Fruit fly (Drosophila melanogaster) whole organism, embryonic: Measurements from ENCODE around the gene Vti1b.

Source experiments
- Abd-B ChIP-seq: fragments of 200-800 bp; sonication (Bioruptor generic); optimal IDR thresholded peaks from 2 replicates; lab custom pipeline; 2018; ENCODE audit warnings: missing biosample characterization, mild to moderate bottlenecking, missing genetic modification characterization, moderate library complexity
- C15 ChIP-seq: fragments of 200-800 bp; sonication (Bioruptor generic); IDR thresholded peaks from 3 replicates; pipeline ENCODE4 v1.3.6; 2022; ENCODE audit warnings: missing biosample characterization, missing genetic modification characterization
- CG10267 ChIP-seq: fragments of 200-800 bp; sonication (Bioruptor generic); optimal IDR thresholded peaks from 2 replicates; lab custom pipeline; 2018; ENCODE audit warnings: missing biosample characterization, mild to moderate bottlenecking, missing genetic modification characterization, moderate library complexity
- CG10979 ChIP-seq: fragments of 200-800 bp; sonication (Bioruptor generic); optimal IDR thresholded peaks from 2 replicates; lab custom pipeline; 2018; ENCODE audit warnings: missing biosample characterization, mild to moderate bottlenecking, missing genetic modification characterization, moderate library complexity
- CG11696 ChIP-seq: fragments of 200-800 bp; sonication (Bioruptor generic); IDR thresholded peaks from 2 replicates; pipeline ENCODE4 v1.3.6; 2022; ENCODE audit warnings: missing biosample characterization, missing genetic modification characterization
- CG12219 ChIP-seq: fragments of 200-800 bp; sonication (Bioruptor generic); optimal IDR thresholded peaks from 3 replicates; lab custom pipeline; 2018; ENCODE audit warnings: missing biosample characterization, mild to moderate bottlenecking, missing genetic modification characterization
- CG13123 ChIP-seq: fragments of 200-800 bp; sonication (Bioruptor generic); optimal IDR thresholded peaks from 2 replicates; lab custom pipeline; 2016; ENCODE audit warnings: missing biosample characterization, missing genetic modification characterization
- CG15011 ChIP-seq: fragments of 200-800 bp; sonication (Bioruptor generic); optimal IDR thresholded peaks from 3 replicates; lab custom pipeline; 2018; ENCODE audit warnings: missing biosample characterization, mild to moderate bottlenecking, missing genetic modification characterization
- CG16815 ChIP-seq: fragments of 200-800 bp; sonication (Bioruptor generic); optimal IDR thresholded peaks from 3 replicates; lab custom pipeline; 2017; ENCODE audit warnings: missing biosample characterization, mild to moderate bottlenecking, missing genetic modification characterization
- CG17385 ChIP-seq: fragments of 200-800 bp; sonication (Bioruptor generic); optimal IDR thresholded peaks from 3 replicates; lab custom pipeline; 2018; ENCODE audit warnings: missing biosample characterization, mild to moderate bottlenecking, missing genetic modification characterization
- CG2129 ChIP-seq: fragments of 200-800 bp; sonication (Bioruptor generic); IDR thresholded peaks from 2 replicates; pipeline ENCODE4 v1.3.6; 2022; ENCODE audit warnings: missing biosample characterization, missing genetic modification characterization; ENCODE audit not compliant: partially characterized antibody
- CG2678 ChIP-seq: fragments of 200-800 bp; sonication (Bioruptor generic); optimal IDR thresholded peaks from 3 replicates; lab custom pipeline; 2019; ENCODE audit warnings: missing biosample characterization, mild to moderate bottlenecking, missing genetic modification characterization, moderate library complexity
- CG2712 ChIP-seq: fragments of 200-800 bp; optimal IDR thresholded peaks from 3 replicates; lab custom pipeline; 2019; ENCODE audit warnings: missing biosample characterization, mild to moderate bottlenecking, missing genetic modification characterization, moderate library complexity
- CG4328 ChIP-seq: fragments of 200-800 bp; sonication (Bioruptor generic); optimal IDR thresholded peaks from 3 replicates; lab custom pipeline; 2017; ENCODE audit warnings: missing biosample characterization, missing genetic modification reagents, missing genetic modification characterization
- CG5953 ChIP-seq: fragments of 200-800 bp; sonication (Bioruptor generic); IDR thresholded peaks from 2 replicates; pipeline ENCODE4 v1.3.6; 2022; ENCODE audit warnings: missing biosample characterization, missing genetic modification characterization
- CG6254 ChIP-seq: fragments of 200-800 bp; sonication (Bioruptor generic); optimal IDR thresholded peaks from 3 replicates; lab custom pipeline; 2017; ENCODE audit warnings: mild to moderate bottlenecking, missing biosample characterization, missing genetic modification reagents, missing genetic modification characterization
- CG6272 ChIP-seq: fragments of 200-800 bp; sonication (Bioruptor generic); IDR thresholded peaks from 2 replicates; pipeline ENCODE4 v1.3.6; 2022; ENCODE audit warnings: missing biosample characterization, missing genetic modification characterization
- CG7987 ChIP-seq: fragments of 200-800 bp; sonication (Bioruptor generic); optimal IDR thresholded peaks from 2 replicates; lab custom pipeline; 2018; ENCODE audit warnings: missing biosample characterization, mild to moderate bottlenecking, missing genetic modification characterization, moderate library complexity
- CG8765 ChIP-seq: fragments of 200-800 bp; sonication (Bioruptor generic); IDR thresholded peaks from 2 replicates; pipeline ENCODE4 v1.3.6; 2022; ENCODE audit warnings: missing biosample characterization, missing genetic modification characterization
- CG9215 ChIP-seq: fragments of 200-800 bp; sonication (Bioruptor generic); IDR thresholded peaks from 2 replicates; pipeline ENCODE4 v1.3.6; 2022; ENCODE audit warnings: missing biosample characterization, missing genetic modification characterization
- CG9817 ChIP-seq: fragments of 200-800 bp; sonication (Bioruptor generic); optimal IDR thresholded peaks from 2 replicates; lab custom pipeline; 2018; ENCODE audit warnings: missing biosample characterization, mild to moderate bottlenecking, missing genetic modification characterization, moderate library complexity
- Camta ChIP-seq: fragments of 200-800 bp; sonication (Bioruptor generic); optimal IDR thresholded peaks from 2 replicates; lab custom pipeline; 2016; ENCODE audit warnings: missing biosample characterization, missing genetic modification characterization
- H15 ChIP-seq: fragments of 200-800 bp; sonication (Bioruptor generic); IDR thresholded peaks from 3 replicates; pipeline ENCODE4 v1.3.6; 2022; ENCODE audit warnings: missing biosample characterization, missing genetic modification characterization
- H2.0 ChIP-seq: fragments of 200-800 bp; sonication (Bioruptor generic); IDR thresholded peaks from 2 replicates; pipeline ENCODE4 v1.3.6; 2022; ENCODE audit warnings: missing biosample characterization, missing genetic modification characterization
- HmgZ ChIP-seq: fragments of 200-800 bp; sonication (Bioruptor generic); optimal IDR thresholded peaks from 2 replicates; lab custom pipeline; 2018; ENCODE audit warnings: missing biosample characterization, mild to moderate bottlenecking, missing genetic modification characterization
- Mad ChIP-seq: fragments of 200-800 bp; sonication (Bioruptor generic); optimal IDR thresholded peaks from 2 replicates; lab custom pipeline; 2016; ENCODE audit warnings: missing biosample characterization, missing genetic modification characterization
- Meics ChIP-seq: fragments of 200-800 bp; sonication (Bioruptor generic); optimal IDR thresholded peaks from 2 replicates; lab custom pipeline; 2017; ENCODE audit warnings: missing biosample characterization, mild to moderate bottlenecking, missing genetic modification characterization
- NC2β ChIP-seq: fragments of 200-800 bp; sonication (Bioruptor generic); optimal IDR thresholded peaks from 2 replicates; lab custom pipeline; 2016; ENCODE audit warnings: missing biosample characterization, missing genetic modification characterization
- Side ChIP-seq: fragments of 200-800 bp; sonication (Bioruptor generic); optimal IDR thresholded peaks from 2 replicates; lab custom pipeline; 2016; ENCODE audit warnings: missing biosample characterization, missing genetic modification characterization
- Six4 ChIP-seq: fragments of 200-800 bp; sonication (Bioruptor generic); optimal IDR thresholded peaks from 2 replicates; lab custom pipeline; 2016; ENCODE audit warnings: missing biosample characterization, missing genetic modification characterization
- amos ChIP-seq: fragments of 200-800 bp; sonication (Bioruptor generic); IDR thresholded peaks from 2 replicates; pipeline ENCODE4 v1.3.6; 2022; ENCODE audit warnings: missing biosample characterization, missing genetic modification characterization; ENCODE audit not compliant: partially characterized antibody
- ase ChIP-seq: fragments of 200-800 bp; sonication (Bioruptor generic); IDR thresholded peaks from 3 replicates; pipeline ENCODE4 v1.3.6; 2022; ENCODE audit warnings: missing biosample characterization, missing genetic modification characterization
- ash1 ChIP-seq: fragments of 200-800 bp; sonication (Bioruptor generic); optimal IDR thresholded peaks from 2 replicates; lab custom pipeline; 2018; ENCODE audit warnings: missing biosample characterization, mild to moderate bottlenecking, missing genetic modification characterization
- btn ChIP-seq: fragments of 200-800 bp; sonication (Bioruptor generic); optimal IDR thresholded peaks from 2 replicates; lab custom pipeline; 2016; ENCODE audit warnings: missing biosample characterization, missing genetic modification characterization
- caup ChIP-seq: fragments of 200-800 bp; sonication (Bioruptor generic); optimal IDR thresholded peaks from 3 replicates; lab custom pipeline; 2017; ENCODE audit warnings: missing biosample characterization, mild to moderate bottlenecking, missing genetic modification characterization, moderate library complexity; ENCODE audit not compliant: severe bottlenecking
- croc ChIP-seq: fragments of 200-800 bp; sonication (Bioruptor generic); conservative IDR thresholded peaks from 3 replicates; pipeline ENCODE4 v1.3.6; 2022; ENCODE audit warnings: missing biosample characterization, missing genetic modification characterization
- da ChIP-seq: fragments of 200-800 bp; sonication (Bioruptor generic); optimal IDR thresholded peaks from 2 replicates; lab custom pipeline; 2016; ENCODE audit warnings: missing biosample characterization, missing genetic modification characterization
- dati ChIP-seq: fragments of 200-800 bp; sonication (Bioruptor generic); IDR thresholded peaks from 2 replicates; pipeline ENCODE4 v1.3.6; 2022; ENCODE audit warnings: missing biosample characterization, missing genetic modification characterization
- dmrt11E ChIP-seq: fragments of 200-800 bp; sonication (Bioruptor generic); optimal IDR thresholded peaks from 3 replicates; lab custom pipeline; 2018; ENCODE audit warnings: missing biosample characterization, mild to moderate bottlenecking, missing genetic modification characterization, moderate library complexity
- gce ChIP-seq: fragments of 200-800 bp; sonication (Bioruptor generic); IDR thresholded peaks from 3 replicates; pipeline ENCODE4 v1.3.6; 2022; ENCODE audit warnings: missing biosample characterization, missing genetic modification characterization
- insv ChIP-seq, 2 experiments: fragments of 200-800 bp; sonication (Bioruptor generic); optimal IDR thresholded peaks; 3 replicates each; lab custom pipeline; 2016 to 2018; ENCODE audit warnings: missing biosample characterization in 2 of 2, missing genetic modification characterization in 2 of 2
- jigr1 ChIP-seq: fragments of 200-800 bp; sonication (Bioruptor generic); IDR thresholded peaks from 3 replicates; pipeline ENCODE4 v1.3.6; 2022; ENCODE audit warnings: missing biosample characterization, missing genetic modification characterization
- psq ChIP-seq: fragments of 200-800 bp; sonication (Bioruptor generic); optimal IDR thresholded peaks from 2 replicates; lab custom pipeline; 2017; ENCODE audit warnings: missing biosample characterization, missing genetic modification characterization
- rib ChIP-seq: fragments of 200-800 bp; sonication (Bioruptor generic); IDR thresholded peaks from 2 replicates; pipeline ENCODE4 v1.3.6; 2022; ENCODE audit warnings: missing biosample characterization, missing genetic modification characterization
- run ChIP-seq: fragments of 200-800 bp; sonication (Bioruptor generic); optimal IDR thresholded peaks from 3 replicates; lab custom pipeline; 2018; ENCODE audit warnings: missing biosample characterization, mild to moderate bottlenecking, missing genetic modification characterization
- slou ChIP-seq: fragments of 200-800 bp; sonication (Bioruptor generic); optimal IDR thresholded peaks from 3 replicates; lab custom pipeline; 2016; ENCODE audit warnings: missing biosample characterization, missing genetic modification characterization
- sr ChIP-seq: fragments of 200-800 bp; sonication (Bioruptor generic); IDR thresholded peaks from 3 replicates; pipeline ENCODE4 v1.3.6; 2022; ENCODE audit warnings: missing biosample characterization, missing genetic modification characterization
- stwl ChIP-seq: fragments of 200-800 bp; sonication (Bioruptor generic); optimal IDR thresholded peaks from 3 replicates; lab custom pipeline; 2018; ENCODE audit warnings: missing biosample characterization, mild to moderate bottlenecking, missing genetic modification characterization, moderate library complexity
- wor ChIP-seq: fragments of 200-800 bp; sonication (Bioruptor generic); IDR thresholded peaks from 2 replicates; pipeline ENCODE4 v1.3.6; 2022; ENCODE audit warnings: missing biosample characterization, missing genetic modification characterization
- zfh2 ChIP-seq: fragments of 200-800 bp; sonication (Bioruptor generic); optimal IDR thresholded peaks from 2 replicates; lab custom pipeline; 2016; ENCODE audit warnings: missing biosample characterization, missing genetic modification characterization

Gene Vti1b

dm6 chr3R:18448059-18448979 lies 51.5 kb downstream of the Vti1b start (continued):
- TF ChIP-seq da (GFP tag; lab: Kevin White, UChicago) (no peak), zfh2 (GFP tag; lab: Kevin White, UChicago) (peak; percentile 89), CG6254 (GFP tag; lab: Kevin White, UChicago) (no peak), Abd-B (GFP tag; lab: Kevin White, UChicago) (no peak), sr (no peak), slou (no peak), CG16815 (GFP tag; lab: Kevin White, UChicago) (peak; percentile 60), gce (GFP tag; lab: Robert Waterston, UW) (no peak), stwl (tag; lab: Kevin White, UChicago) (no peak), CG2712 (tag; lab: Kevin White, UChicago) (no peak), CG5953 (GFP tag; lab: Robert Waterston, UW) (no peak), CG2129 (no peak), Side (peak; percentile 15), amos (no peak; the same call in 1 of the 2 replicates), NC2β (no peak), wor (no peak), CG4328 (GFP tag; lab: Kevin White, UChicago) (no peak), Mad (GFP tag; lab: Kevin White, UChicago) (no peak), croc (GFP tag; lab: Robert Waterston, UW) (no peak), H15 (no peak), insv (GFP tag; optimal IDR thresholded peaks at IDR 0.05; lab: Kevin White, UChicago) (no peak), CG8765 (GFP tag; lab: Robert Waterston, UW) (peak; percentile 26; the same call in 1 of the 2 replicates), dati (no peak), C15 (no peak), ase (GFP tag; lab: Robert Waterston, UW) (no peak), btn (GFP tag; lab: Kevin White, UChicago) (no peak), CG17385 (GFP tag; lab: Kevin White, UChicago) (no peak), dmrt11E (tag; lab: Kevin White, UChicago) (no peak), CG12219 (no peak), H2.0 (GFP tag; lab: Robert Waterston, UW) (no peak), CG2678 (tag; lab: Kevin White, UChicago) (peak; percentile 70), CG10267 (tag; lab: Kevin White, UChicago) (no peak), rib (GFP tag; lab: Robert Waterston, UW) (peak; percentile 80), psq (GFP tag; lab: Kevin White, UChicago) (no peak), CG9817 (tag; lab: Kevin White, UChicago) (peak; percentile 51), ash1 (GFP tag; lab: Kevin White, UChicago) (no peak), Six4 (no peak), Camta (GFP tag; lab: Kevin White, UChicago) (no peak), jigr1 (GFP tag; lab: Robert Waterston, UW) (no peak), run (tag; lab: Kevin White, UChicago) (no peak), CG15011 (GFP tag; lab: Kevin White, UChicago) (peak; percentile 7), CG13123 (GFP tag; lab: Kevin White, UChicago) (no peak), CG9215 (GFP tag; lab: Robert Waterston, UW) (peak; percentile 67), HmgZ (peak; percentile 25), CG6272 (GFP tag; lab: Robert Waterston, UW) (no peak; the same call in 1 of the 2 replicates), CG10979 (no peak), CG7987 (GFP tag; lab: Kevin White, UChicago) (no peak), caup (GFP tag; lab: Kevin White, UChicago) (no peak), CG11696 (no peak), Meics (GFP tag; lab: Kevin White, UChicago) (peak; percentile 64)
